Worm (Caenorhabditis elegans) whole organism, L4 larva: ENCODE results near the gene Y46E12A.2.

Experiments
- F26F4.8 ChIP-seq: fragments of 200-800 bp; sonication (Bioruptor generic); conservative IDR thresholded peaks from 2 replicates; pipeline ENCODE4 v1.3.6; 2022; ENCODE audit warnings: missing genetic modification characterization, missing compliant biosample characterization
- Y5F2A.4 ChIP-seq: fragments of 200-800 bp; sonication (Bioruptor generic); optimal IDR thresholded peaks from 2 replicates; lab custom pipeline; 2018; ENCODE audit warnings: mild to moderate bottlenecking, missing genetic modification characterization, missing compliant biosample characterization
- aha-1 ChIP-seq: fragments of 150-350 bp; peaks from one replicate; lab custom pipeline; 2014; ENCODE audit warnings: missing biosample characterization, missing genetic modification characterization
- ama-1 ChIP-seq: fragments of 150-350 bp; optimal IDR thresholded peaks from 2 replicates; lab custom pipeline; 2014; ENCODE audit warnings: inconsistent platforms, mixed read lengths
- ceh-28 ChIP-seq: fragments of 150-350 bp; optimal IDR thresholded peaks from 2 replicates; lab custom pipeline; 2014; ENCODE audit warnings: missing biosample characterization, missing genetic modification reagents, missing genetic modification characterization
- ceh-32 ChIP-seq: sonication (generic microtip); optimal IDR thresholded peaks from 2 replicates; lab custom pipeline; 2016; ENCODE audit warnings: mild to moderate bottlenecking, missing genetic modification characterization, missing compliant biosample characterization; ENCODE audit not compliant: poor library complexity
- ceh-62 ChIP-seq: sonication (generic microtip); optimal IDR thresholded peaks from 2 replicates; lab custom pipeline; 2017; ENCODE audit warnings: missing biosample characterization, missing genetic modification characterization
- ctbp-1 ChIP-seq: fragments of 200-800 bp; sonication (Bioruptor generic); IDR thresholded peaks from 2 replicates; pipeline ENCODE4 v1.3.6; 2022; ENCODE audit warnings: missing genetic modification reagents, missing genetic modification characterization, missing compliant biosample characterization
- daf-8 ChIP-seq: fragments of 200-800 bp; sonication (Bioruptor generic); IDR thresholded peaks from 2 replicates; pipeline ENCODE4 v1.3.6; 2022; ENCODE audit warnings: missing genetic modification characterization, missing compliant biosample characterization
- dmd-8 ChIP-seq: fragments of 200-800 bp; sonication (Bioruptor generic); IDR thresholded peaks from 2 replicates; pipeline ENCODE4 v1.3.6; 2022; ENCODE audit warnings: missing genetic modification characterization, missing compliant biosample characterization
- egl-43 ChIP-seq: fragments of 200-800 bp; sonication (Bioruptor generic); IDR thresholded peaks from 2 replicates; pipeline ENCODE4 v1.3.6; 2022; ENCODE audit warnings: missing genetic modification reagents, missing genetic modification characterization, missing compliant biosample characterization
- fkh-10 ChIP-seq: fragments of 150-350 bp; optimal IDR thresholded peaks from 2 replicates; lab custom pipeline; 2014; ENCODE audit warnings: missing biosample characterization, missing genetic modification reagents, missing genetic modification characterization
- fos-1 ChIP-seq: fragments of 150-350 bp; optimal IDR thresholded peaks from 2 replicates; lab custom pipeline; 2014; ENCODE audit warnings: missing biosample characterization, missing genetic modification characterization
- hif-1 ChIP-seq, 2 experiments: sonication (generic microtip); optimal IDR thresholded peaks; 2 replicates each; lab custom pipeline; 2016 to 2017; ENCODE audit warnings: missing compliant biosample characterization in 2 of 2, missing genetic modification characterization in 2 of 2, missing genetic modification reagents in 2 of 2, missing genotype in 2 of 2, mild to moderate bottlenecking in 1 of 2
- jun-1 ChIP-seq: fragments of 150-350 bp; optimal IDR thresholded peaks from 2 replicates; lab custom pipeline; 2014; ENCODE audit warnings: missing biosample characterization, missing genetic modification reagents, missing genetic modification characterization
- lin-1 ChIP-seq: fragments of 200-800 bp; sonication (Bioruptor generic); IDR thresholded peaks from 2 replicates; pipeline ENCODE4 v1.3.6; 2022; ENCODE audit warnings: missing genetic modification reagents, missing genetic modification characterization, missing compliant biosample characterization
- lin-38 ChIP-seq: fragments of 200-800 bp; sonication (Bioruptor generic); IDR thresholded peaks from 2 replicates; pipeline ENCODE4 v1.3.6; 2022; ENCODE audit warnings: missing genetic modification reagents, missing genetic modification characterization, missing compliant biosample characterization
- nhr-10 ChIP-seq: fragments of 150-350 bp; optimal IDR thresholded peaks from 2 replicates; lab custom pipeline; 2014; ENCODE audit warnings: missing biosample characterization, missing genetic modification characterization
- nhr-11 ChIP-seq: fragments of 150-350 bp; optimal IDR thresholded peaks from 2 replicates; lab custom pipeline; 2014; ENCODE audit warnings: missing biosample characterization, missing genetic modification characterization
- nhr-111 ChIP-seq: fragments of 200-800 bp; sonication (Bioruptor generic); optimal IDR thresholded peaks from 2 replicates; lab custom pipeline; 2018; ENCODE audit warnings: mild to moderate bottlenecking, missing genetic modification characterization, missing compliant biosample characterization
- nhr-237 ChIP-seq: sonication (generic microtip); optimal IDR thresholded peaks from 2 replicates; lab custom pipeline; 2017; ENCODE audit warnings: missing biosample characterization, missing genetic modification characterization
- nhr-25 ChIP-seq: sonication (generic microtip); optimal IDR thresholded peaks from 2 replicates; lab custom pipeline; 2017; ENCODE audit warnings: missing genetic modification characterization, mild to moderate bottlenecking, missing compliant biosample characterization, antibody characterized with exemption, moderate library complexity, borderline replicate concordance; ENCODE audit not compliant: insufficient read depth
- nhr-28 ChIP-seq: fragments of 150-350 bp; optimal IDR thresholded peaks from 2 replicates; lab custom pipeline; 2014; ENCODE audit warnings: missing biosample characterization, missing genetic modification characterization
- nhr-42 ChIP-seq: fragments of 200-800 bp; sonication (Bioruptor generic); IDR thresholded peaks from 2 replicates; pipeline ENCODE4 v1.3.6; 2022; ENCODE audit warnings: missing genetic modification characterization, missing compliant biosample characterization
- nhr-6 ChIP-seq: fragments of 150-350 bp; optimal IDR thresholded peaks from 2 replicates; lab custom pipeline; 2014; ENCODE audit warnings: missing biosample characterization, missing genetic modification characterization
- pha-4 ChIP-seq, 2 experiments: fragments of 150-350 bp in 1 of 2; fragments of 200-800 bp in 1 of 2; sonication (Bioruptor generic) in 1 of 2; IDR thresholded peaks in 1 of 2; optimal IDR thresholded peaks in 1 of 2; 2 replicates each; pipeline versions ENCODE4 v1.3.6 to Lab custom; 2014 to 2022; ENCODE audit warnings: missing genetic modification characterization in 2 of 2, missing genetic modification reagents in 2 of 2, missing biosample characterization in 1 of 2, missing compliant biosample characterization in 1 of 2
- php-3 ChIP-seq: fragments of 200-800 bp; sonication (Bioruptor generic); IDR thresholded peaks from 2 replicates; pipeline ENCODE4 v1.3.6; 2022; ENCODE audit warnings: missing genetic modification reagents, missing genetic modification characterization, missing compliant biosample characterization
- set-16 ChIP-seq: fragments of 200-800 bp; sonication (Bioruptor generic); IDR thresholded peaks from 2 replicates; pipeline ENCODE4 v1.3.6; 2022; ENCODE audit warnings: missing genetic modification reagents, missing genetic modification characterization, missing compliant biosample characterization
- skn-1 ChIP-seq: fragments of 150-350 bp; optimal IDR thresholded peaks from 2 replicates; lab custom pipeline; 2014; ENCODE audit warnings: missing biosample characterization, missing genetic modification characterization
- snpc-4 ChIP-seq: fragments of 150-350 bp; optimal IDR thresholded peaks from 2 replicates; lab custom pipeline; 2014; ENCODE audit warnings: missing biosample characterization, missing genetic modification characterization
- unc-62 ChIP-seq, 3 experiments: fragments of 150-350 bp in 1 of 3; sonication (generic microtip); optimal IDR thresholded peaks in 2 of 3; peaks in 1 of 3; 1 replicate in 1 of 3; 2 replicates in 2 of 3; lab custom pipeline; 2014 to 2017; ENCODE audit warnings: missing biosample characterization in 3 of 3, missing genetic modification characterization in 3 of 3, missing genetic modification reagents in 3 of 3, missing genotype in 1 of 3
- zag-1 ChIP-seq: fragments of 150-350 bp; optimal IDR thresholded peaks from 2 replicates; lab custom pipeline; 2014; ENCODE audit warnings: missing biosample characterization, missing genetic modification characterization
- zip-2 ChIP-seq: fragments of 150-350 bp; optimal IDR thresholded peaks from 2 replicates; lab custom pipeline; 2014; ENCODE audit warnings: missing biosample characterization, missing genetic modification characterization

Gene Y46E12A.2

ce11 chrIII:1785776-1786175, 27.0 kb downstream of the Y46E12A.2 start (continued):
- peak in 1 of 2 experiments; percentile 57 for TF ChIP-seq hif-1 (tag; optimal IDR thresholded peaks at IDR 0.05; lab: Kevin White, UChicago)
- no peak for TF ChIP-seq daf-8 (GFP tag; lab: Robert Waterston, UW)
- TF ChIP-seq lin-1 (GFP tag; lab: Robert Waterston, UW) = no peak
- peak; percentile 28; the same call in 1 of the 2 replicates for TF ChIP-seq lin-38 (GFP tag; lab: Robert Waterston, UW)
- no peak for TF ChIP-seq nhr-6 (tag; lab: Kevin White, UChicago)

DNA sequence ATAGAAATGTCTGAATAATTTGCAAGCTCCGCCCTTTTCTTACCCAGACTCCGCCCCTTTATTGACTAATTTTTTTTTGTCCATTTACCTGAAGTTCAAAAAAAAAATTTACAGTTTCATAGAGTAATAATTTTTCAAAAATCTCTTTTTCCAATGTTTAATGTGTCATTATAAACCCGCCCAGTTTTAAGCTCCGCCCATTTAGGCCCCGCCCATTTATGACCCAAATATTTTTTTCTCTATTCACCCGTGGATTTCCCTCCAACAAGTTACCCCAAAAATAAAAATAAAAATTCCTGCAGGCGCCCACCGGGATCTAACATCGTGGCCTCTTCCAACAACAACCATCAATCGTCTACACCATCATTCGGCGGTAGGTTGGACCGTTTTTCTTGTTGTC, 29.3 kb downstream of the Y46E12A.2 start, which contains the start of gene rimb-1:
rimb-1 (plus strand) TSS at position 301 of the 400 bp plus-strand sequence.
- peak in 1 of 2 experiments; percentile 45 for TF ChIP-seq unc-62 (GFP tag; optimal IDR thresholded peaks at IDR 0.05 in 1 of 2; lab: Kevin White, UChicago)
- TF ChIP-seq unc-62 (tag; optimal IDR thresholded peaks at IDR 0.05; lab: Kevin White, UChicago) = no peak
- TF ChIP-seq nhr-42 (GFP tag; lab: Robert Waterston, UW) = no peak
- TF ChIP-seq, all 104 proteins: peak for 1

ce11 chrIII:1788972-1789371, 30.2 kb downstream of the Y46E12A.2 start:
- no peak for TF ChIP-seq nhr-111 (GFP tag; lab: Kevin White, UChicago)
- TF ChIP-seq set-16 (GFP tag; lab: Robert Waterston, UW) = peak; percentile 92
- no peak for TF ChIP-seq pha-4 (GFP tag; IDR thresholded peaks at IDR 0.05; lab: Robert Waterston, UW)
- TF ChIP-seq pha-4 (tag; optimal IDR thresholded peaks at IDR 0.05; lab: Kevin White, UChicago) = no peak
- no peak for TF ChIP-seq aha-1
- TF ChIP-seq nhr-237 (tag; lab: Kevin White, UChicago) = no peak
- TF ChIP-seq ctbp-1 (GFP tag; lab: Robert Waterston, UW) = no peak
- 0 out of 2 replicates have a peak, but pooled peaks have one; percentile 35 for TF ChIP-seq egl-43 (GFP tag; lab: Robert Waterston, UW)
- TF ChIP-seq Y5F2A.4 (GFP tag; lab: Kevin White, UChicago) = no peak
- TF ChIP-seq zag-1 (tag; lab: Kevin White, UChicago) = no peak
- TF ChIP-seq ceh-32 (tag; lab: Kevin White, UChicago) = no peak
- 0 out of 2 replicates have a peak, but pooled peaks have one; percentile 46 for TF ChIP-seq php-3 (GFP tag; lab: Robert Waterston, UW)

DNA sequence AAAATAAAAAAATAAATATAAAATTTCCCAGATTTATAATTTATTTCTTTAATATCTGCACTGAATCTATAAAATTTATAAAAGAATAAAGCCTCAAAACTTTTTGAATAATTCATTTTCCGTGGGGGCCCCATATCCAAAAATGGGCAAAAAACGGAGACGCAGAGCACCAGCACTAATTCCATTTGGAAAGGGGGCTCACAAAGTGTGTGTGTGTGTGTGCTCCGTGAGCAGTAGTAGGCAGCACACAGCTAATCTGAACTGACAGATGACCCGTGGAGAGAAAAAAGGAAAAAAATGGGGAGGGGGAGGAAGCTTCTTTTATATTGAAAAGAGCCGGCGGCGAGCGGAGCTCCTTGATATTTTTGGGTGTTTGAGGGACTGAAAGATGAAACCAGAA, 33.2 kb downstream of the Y46E12A.2 start:
- no peak for TF ChIP-seq ceh-32 (tag; lab: Kevin White, UChicago)
- TF ChIP-seq fkh-10 (GFP tag; lab: Kevin White, UChicago) = peak; percentile 14
- TF ChIP-seq, all 104 proteins: peak for 1

- TF ChIP-seq dmd-8 (GFP tag; lab: Robert Waterston, UW) = no peak
- TF ChIP-seq nhr-10 (tag; lab: Kevin White, UChicago) = no peak
- no peak for TF ChIP-seq ceh-62
- TF ChIP-seq nhr-28 = no peak
- TF ChIP-seq fos-1 (tag; lab: Kevin White, UChicago) = no peak
- no peak for TF ChIP-seq ama-1 (lab: Kevin White, UChicago)
- TF ChIP-seq nhr-6 (tag; lab: Kevin White, UChicago) = no peak
- TF ChIP-seq nhr-11 (tag; lab: Kevin White, UChicago) = no peak
- TF ChIP-seq ceh-28 (tag; lab: Kevin White, UChicago) = peak; percentile 90
- no peak for TF ChIP-seq snpc-4 (tag; lab: Kevin White, UChicago)
- no peak for TF ChIP-seq zip-2 (tag; lab: Kevin White, UChicago)
- no peak for TF ChIP-seq jun-1 (tag; lab: Kevin White, UChicago)
- TF ChIP-seq nhr-25 (tag; lab: Kevin White, UChicago) = no peak
- no peak for TF ChIP-seq F26F4.8 (GFP tag; lab: Robert Waterston, UW)
- no peak for TF ChIP-seq skn-1 (tag; lab: Kevin White, UChicago)
- TF ChIP-seq aha-1 = peak; percentile 33
Observed at ce11 chrIII:1793416-1793815, 34.7 kb downstream of the Y46E12A.2 start.
